Fruit fly (Drosophila melanogaster): ENCODE data around the gene CG12237.
A peak's percentile ranks its signal among the peaks of the same experiment; 100 is the strongest.

The CG12237 gene

dm6 chrX:19663859-19664728, 21.4 kb upstream of the CG12237 start, which contains the start of the genes CG14223 and Ssu72:
Gene CG14223 (minus strand): TSS chrX:19663971.
Gene Ssu72 (plus strand): TSS chrX:19664561.
- TF ChIP-seq woc (GFP tag; optimal IDR thresholded peaks at IDR 0.05) (peak; percentile 6), Vsx2 (GFP tag; optimal IDR thresholded peaks at IDR 0.05; ENCODE audit: partially characterized antibody) (no peak), psq (GFP tag; optimal IDR thresholded peaks at IDR 0.05) (no peak), CrebA (GFP tag; optimal IDR thresholded peaks at IDR 0.05; ENCODE audit: borderline replicate concordance) (no peak), dmrt93B (GFP tag; optimal IDR thresholded peaks at IDR 0.05) (no peak), Hnf4 (GFP tag; optimal IDR thresholded peaks at IDR 0.05) (peak; percentile 15)

dm6 chrX:19663196-19663858, 20.7 kb upstream of the CG12237 start:
- TF ChIP-seq h (GFP tag; optimal IDR thresholded peaks at IDR 0.05) (peak; percentile 6), Hnf4 (GFP tag; optimal IDR thresholded peaks at IDR 0.05) (no peak), Dif (GFP tag; optimal IDR thresholded peaks at IDR 0.05; ENCODE audit: partially characterized antibody) (no peak), Hr83 (GFP tag; optimal IDR thresholded peaks at IDR 0.05; ENCODE audit: poor library complexity, severe bottlenecking) (peak; percentile 3), jim (GFP tag; optimal IDR thresholded peaks at IDR 0.05) (no peak), dl (GFP tag; optimal IDR thresholded peaks at IDR 0.05; ENCODE audit: insufficient read depth in 1 of 2, partially characterized antibody in 2 of 2) (peak in 1 of 2 experiments; percentile 33), dmrt93B (GFP tag; optimal IDR thresholded peaks at IDR 0.05) (no peak), Mio (GFP tag; optimal IDR thresholded peaks at IDR 0.05) (no peak), ey (GFP tag; optimal IDR thresholded peaks at IDR 0.05) (peak; percentile 39), Myc (optimal IDR thresholded peaks at IDR 0.05) (no peak), Sp1 (GFP tag; optimal IDR thresholded peaks at IDR 0.05) (peak; percentile 68), foxo (GFP tag; optimal IDR thresholded peaks at IDR 0.05) (peak in 1 of 2 experiments; percentile 45), pan (optimal IDR thresholded peaks at IDR 0.05) (no peak), Vsx2 (GFP tag; optimal IDR thresholded peaks at IDR 0.05; ENCODE audit: partially characterized antibody) (no peak), Abd-B (GFP tag; optimal IDR thresholded peaks at IDR 0.05) (no peak), OdsH (GFP tag; optimal IDR thresholded peaks at IDR 0.05) (peak; percentile 16), tai (GFP tag; optimal IDR thresholded peaks at IDR 0.05) (no peak), Hr78 (GFP tag; optimal IDR thresholded peaks at IDR 0.05) (no peak), sage (GFP tag; optimal IDR thresholded peaks at IDR 0.05) (no peak), woc (GFP tag; optimal IDR thresholded peaks at IDR 0.05) (peak; percentile 79), CG32264 (GFP tag; optimal IDR thresholded peaks at IDR 0.05) (no peak), fru (GFP tag; optimal IDR thresholded peaks at IDR 0.05) (peak; percentile 37), dsf (GFP tag; optimal IDR thresholded peaks at IDR 0.05; ENCODE audit: borderline replicate concordance) (no peak), psq (GFP tag; optimal IDR thresholded peaks at IDR 0.05) (peak; percentile 37), N (GFP tag; optimal IDR thresholded peaks at IDR 0.05) (no peak), HLH106 (tag; optimal IDR thresholded peaks at IDR 0.05) (peak; percentile 64), brk (GFP tag; optimal IDR thresholded peaks at IDR 0.05) (no peak), rgr (GFP tag; optimal IDR thresholded peaks at IDR 0.05) (peak; percentile 14), sv (GFP tag; optimal IDR thresholded peaks at IDR 0.05) (no peak), br (GFP tag; optimal IDR thresholded peaks at IDR 0.05) (peak; percentile 34), GATAd (GFP tag; optimal IDR thresholded peaks at IDR 0.05) (no peak), lola (GFP tag; optimal IDR thresholded peaks at IDR 0.05) (no peak), Rel (GFP tag; optimal IDR thresholded peaks at IDR 0.05) (no peak), Rel (tag; optimal IDR thresholded peaks at IDR 0.05) (no peak), Jra (GFP tag; optimal IDR thresholded peaks at IDR 0.05) (no peak), CG9705 (GFP tag; optimal IDR thresholded peaks at IDR 0.05) (peak; percentile 5), Dfd (GFP tag; optimal IDR thresholded peaks at IDR 0.05) (no peak), usp (GFP tag; optimal IDR thresholded peaks at IDR 0.05) (no peak), CrebA (GFP tag; optimal IDR thresholded peaks at IDR 0.05; ENCODE audit: borderline replicate concordance) (no peak)

Measured in whole organism, wandering third instar larva.